Worm (Caenorhabditis elegans) whole organism, L4 larva: ENCODE results near the gene C34E10.12.

ENCODE experiments used
- D1046.2 ChIP-seq: fragments of 200-800 bp; sonication (Bioruptor generic); IDR thresholded peaks from 2 replicates; pipeline ENCODE4 v1.3.6; 2022; ENCODE audit warnings: missing genetic modification characterization, missing compliant biosample characterization
- F26F4.8 ChIP-seq: fragments of 200-800 bp; sonication (Bioruptor generic); conservative IDR thresholded peaks from 2 replicates; pipeline ENCODE4 v1.3.6; 2022; ENCODE audit warnings: missing genetic modification characterization, missing compliant biosample characterization
- F37D6.2 ChIP-seq: sonication (generic microtip); optimal IDR thresholded peaks from 2 replicates; lab custom pipeline; 2016; ENCODE audit warnings: mild to moderate bottlenecking, missing genetic modification characterization, missing compliant biosample characterization
- F49E8.2 ChIP-seq: sonication (generic microtip); optimal IDR thresholded peaks from 2 replicates; lab custom pipeline; 2016; ENCODE audit warnings: missing compliant biosample characterization, mild to moderate bottlenecking, missing genetic modification characterization, borderline replicate concordance
- T26A8.4 ChIP-seq: fragments of 200-800 bp; sonication (Bioruptor generic); IDR thresholded peaks from 2 replicates; pipeline ENCODE4 v1.3.6; 2022; ENCODE audit warnings: missing genetic modification characterization, missing compliant biosample characterization
- Y48G9A.11 ChIP-seq: fragments of 200-800 bp; sonication (Bioruptor generic); IDR thresholded peaks from 2 replicates; pipeline ENCODE4 v1.3.6; 2022; ENCODE audit warnings: missing genetic modification reagents, missing genetic modification characterization, missing compliant biosample characterization
- Y5F2A.4 ChIP-seq: fragments of 200-800 bp; sonication (Bioruptor generic); optimal IDR thresholded peaks from 2 replicates; lab custom pipeline; 2018; ENCODE audit warnings: mild to moderate bottlenecking, missing genetic modification characterization, missing compliant biosample characterization
- Y75B8A.6 ChIP-seq: fragments of 200-800 bp; sonication (Bioruptor generic); IDR thresholded peaks from 2 replicates; pipeline ENCODE4 v1.3.6; 2022; ENCODE audit warnings: missing genetic modification reagents, missing genetic modification characterization, missing compliant biosample characterization
- ZK337.2 ChIP-seq: fragments of 200-800 bp; sonication (Bioruptor generic); IDR thresholded peaks from 2 replicates; pipeline ENCODE4 v1.3.6; 2022; ENCODE audit warnings: missing genetic modification reagents, missing genetic modification characterization, missing compliant biosample characterization
- ZK546.5 ChIP-seq, 2 experiments: sonication (generic microtip); optimal IDR thresholded peaks; 2 replicates each; lab custom pipeline; 2017; ENCODE audit warnings: missing biosample characterization in 2 of 2, missing genetic modification characterization in 2 of 2
- aha-1 ChIP-seq: fragments of 150-350 bp; peaks from one replicate; lab custom pipeline; 2014; ENCODE audit warnings: missing biosample characterization, missing genetic modification characterization
- aly-2 ChIP-seq: sonication (generic microtip); optimal IDR thresholded peaks from 2 replicates; lab custom pipeline; 2018; ENCODE audit warnings: missing biosample characterization, missing genetic modification characterization
- arid-1 ChIP-seq: fragments of 200-800 bp; sonication (Bioruptor generic); conservative IDR thresholded peaks from 2 replicates; pipeline ENCODE4 v1.3.6; 2022; ENCODE audit warnings: missing genetic modification reagents, missing genetic modification characterization, missing compliant biosample characterization
- attf-4 ChIP-seq: sonication (generic microtip); optimal IDR thresholded peaks from 3 replicates; lab custom pipeline; 2017; ENCODE audit warnings: missing biosample characterization, missing genetic modification characterization
- ceh-20 ChIP-seq: fragments of 200-800 bp; sonication (Bioruptor generic); IDR thresholded peaks from 2 replicates; pipeline ENCODE4 v1.3.6; 2022; ENCODE audit warnings: missing genetic modification reagents, missing genetic modification characterization, missing compliant biosample characterization
- ceh-82 ChIP-seq: sonication (generic microtip); optimal IDR thresholded peaks from 2 replicates; lab custom pipeline; 2017; ENCODE audit warnings: missing biosample characterization, missing genetic modification characterization
- ces-1 ChIP-seq: fragments of 150-350 bp; sonication (generic microtip); optimal IDR thresholded peaks from 4 replicates; lab custom pipeline; 2014; ENCODE audit warnings: missing biosample characterization, missing genetic modification reagents, missing genetic modification characterization
- cey-2 ChIP-seq: sonication (generic microtip); optimal IDR thresholded peaks from 3 replicates; lab custom pipeline; 2017; ENCODE audit warnings: missing genetic modification characterization, mild to moderate bottlenecking, missing compliant biosample characterization, antibody characterized with exemption, borderline replicate concordance; ENCODE audit not compliant: insufficient read depth
- ctbp-1 ChIP-seq: fragments of 200-800 bp; sonication (Bioruptor generic); IDR thresholded peaks from 2 replicates; pipeline ENCODE4 v1.3.6; 2022; ENCODE audit warnings: missing genetic modification reagents, missing genetic modification characterization, missing compliant biosample characterization
- daf-12 ChIP-seq: fragments of 150-350 bp; optimal IDR thresholded peaks from 2 replicates; lab custom pipeline; 2014; ENCODE audit warnings: missing biosample characterization, missing genetic modification reagents, missing genetic modification characterization
- daf-19 ChIP-seq: fragments of 200-800 bp; sonication (Bioruptor generic); conservative IDR thresholded peaks from 2 replicates; pipeline ENCODE4 v1.3.6; 2022; ENCODE audit warnings: missing genetic modification characterization, missing compliant biosample characterization
- daf-8 ChIP-seq: fragments of 200-800 bp; sonication (Bioruptor generic); IDR thresholded peaks from 2 replicates; pipeline ENCODE4 v1.3.6; 2022; ENCODE audit warnings: missing genetic modification characterization, missing compliant biosample characterization
- duxl-1 ChIP-seq: sonication (generic microtip); optimal IDR thresholded peaks from 2 replicates; lab custom pipeline; 2016; ENCODE audit warnings: mild to moderate bottlenecking, missing genetic modification characterization, moderate library complexity, missing compliant biosample characterization; ENCODE audit not compliant: poor library complexity
- dve-1 ChIP-seq: sonication (generic microtip); optimal IDR thresholded peaks from 2 replicates; lab custom pipeline; 2017; ENCODE audit warnings: antibody characterized with exemption, mild to moderate bottlenecking, missing genetic modification characterization, missing compliant biosample characterization; ENCODE audit not compliant: insufficient read depth
- fkh-10 ChIP-seq: fragments of 150-350 bp; optimal IDR thresholded peaks from 2 replicates; lab custom pipeline; 2014; ENCODE audit warnings: missing biosample characterization, missing genetic modification reagents, missing genetic modification characterization
- hlh-11 ChIP-seq: fragments of 200-800 bp; sonication (Bioruptor generic); optimal IDR thresholded peaks from 2 replicates; lab custom pipeline; 2018; ENCODE audit warnings: mild to moderate bottlenecking, missing genetic modification characterization, missing compliant biosample characterization
- hlh-30 ChIP-seq: sonication (generic microtip); optimal IDR thresholded peaks from 2 replicates; lab custom pipeline; 2017; ENCODE audit warnings: antibody characterized with exemption, mild to moderate bottlenecking, missing genetic modification characterization, missing compliant biosample characterization; ENCODE audit not compliant: insufficient read depth
- hmg-1.1 ChIP-seq: fragments of 200-800 bp; sonication (Bioruptor generic); IDR thresholded peaks from 2 replicates; pipeline ENCODE4 v1.3.6; 2022; ENCODE audit warnings: missing genetic modification reagents, missing genetic modification characterization, missing compliant biosample characterization
- lin-15B ChIP-seq: fragments of 150-350 bp; sonication (generic microtip); optimal IDR thresholded peaks from 3 replicates; lab custom pipeline; 2014; ENCODE audit warnings: missing biosample characterization, missing genetic modification characterization
- lin-29 ChIP-seq: fragments of 200-800 bp; sonication (Bioruptor generic); IDR thresholded peaks from 2 replicates; pipeline ENCODE4 v1.3.6; 2022; ENCODE audit warnings: missing genetic modification reagents, missing genetic modification characterization, missing compliant biosample characterization
- mdl-1 ChIP-seq, 2 experiments: fragments of 150-350 bp in 1 of 2; sonication (generic microtip) in 1 of 2; optimal IDR thresholded peaks; 2 replicates each; lab custom pipeline; 2014 to 2017; ENCODE audit warnings: missing biosample characterization in 2 of 2, missing genetic modification characterization in 2 of 2
- mep-1 ChIP-seq: fragments of 150-350 bp; sonication (generic microtip); optimal IDR thresholded peaks from 3 replicates; lab custom pipeline; 2014; ENCODE audit warnings: missing biosample characterization, missing genetic modification characterization
- mes-2 ChIP-seq: sonication (generic microtip); optimal IDR thresholded peaks from 2 replicates; lab custom pipeline; 2016; ENCODE audit warnings: missing genotype, mild to moderate bottlenecking, missing genetic modification characterization, missing compliant biosample characterization; ENCODE audit not compliant: poor library complexity, severe bottlenecking
- nhr-25 ChIP-seq: sonication (generic microtip); optimal IDR thresholded peaks from 2 replicates; lab custom pipeline; 2017; ENCODE audit warnings: missing genetic modification characterization, mild to moderate bottlenecking, missing compliant biosample characterization, antibody characterized with exemption, moderate library complexity, borderline replicate concordance; ENCODE audit not compliant: insufficient read depth
- nhr-48 ChIP-seq: sonication (generic microtip); optimal IDR thresholded peaks from 2 replicates; lab custom pipeline; 2016; ENCODE audit warnings: mild to moderate bottlenecking, missing genetic modification characterization, missing compliant biosample characterization
- nhr-76 ChIP-seq: fragments of 150-350 bp; optimal IDR thresholded peaks from 2 replicates; lab custom pipeline; 2014; ENCODE audit warnings: missing biosample characterization, missing genetic modification characterization
- nhr-77 ChIP-seq: fragments of 150-350 bp; optimal IDR thresholded peaks from 2 replicates; lab custom pipeline; 2014; ENCODE audit warnings: missing biosample characterization, missing genetic modification characterization
- saeg-2 ChIP-seq: fragments of 200-800 bp; sonication (Bioruptor generic); IDR thresholded peaks from 2 replicates; pipeline ENCODE4 v1.3.6; 2022; ENCODE audit warnings: missing genetic modification reagents, missing genetic modification characterization, missing compliant biosample characterization
- sdz-12 ChIP-seq: fragments of 200-800 bp; sonication (Bioruptor generic); optimal IDR thresholded peaks from 2 replicates; lab custom pipeline; 2018; ENCODE audit warnings: mild to moderate bottlenecking, missing genetic modification characterization, missing compliant biosample characterization
- snpc-4 ChIP-seq: fragments of 150-350 bp; optimal IDR thresholded peaks from 2 replicates; lab custom pipeline; 2014; ENCODE audit warnings: missing biosample characterization, missing genetic modification characterization
- spr-3 ChIP-seq: fragments of 200-800 bp; sonication (Bioruptor generic); optimal IDR thresholded peaks from 2 replicates; lab custom pipeline; 2018; ENCODE audit warnings: mild to moderate bottlenecking, missing genetic modification characterization, missing compliant biosample characterization
- tag-97 ChIP-seq: fragments of 200-800 bp; sonication (Bioruptor generic); IDR thresholded peaks from 2 replicates; pipeline ENCODE4 v1.3.6; 2022; ENCODE audit warnings: missing genetic modification characterization, missing compliant biosample characterization
- tra-1 ChIP-seq: fragments of 200-800 bp; sonication (Bioruptor generic); IDR thresholded peaks from 2 replicates; pipeline ENCODE4 v1.3.6; 2022; ENCODE audit warnings: missing genetic modification reagents, missing genetic modification characterization, missing compliant biosample characterization
- unc-130 ChIP-seq: sonication (generic microtip); optimal IDR thresholded peaks from 2 replicates; lab custom pipeline; 2016; ENCODE audit warnings: missing genetic modification reagents, missing genetic modification characterization, missing compliant biosample characterization
- unc-62 ChIP-seq, 3 experiments: fragments of 150-350 bp in 1 of 3; sonication (generic microtip); optimal IDR thresholded peaks in 2 of 3; peaks in 1 of 3; 1 replicate in 1 of 3; 2 replicates in 2 of 3; lab custom pipeline; 2014 to 2017; ENCODE audit warnings: missing biosample characterization in 3 of 3, missing genetic modification characterization in 3 of 3, missing genetic modification reagents in 3 of 3, missing genotype in 1 of 3
- zfp-3 ChIP-seq: fragments of 200-800 bp; sonication (Bioruptor generic); conservative IDR thresholded peaks from 2 replicates; pipeline ENCODE4 v1.3.6; 2022; ENCODE audit warnings: missing genetic modification reagents, missing genetic modification characterization, missing compliant biosample characterization
- zip-2 ChIP-seq: fragments of 150-350 bp; optimal IDR thresholded peaks from 2 replicates; lab custom pipeline; 2014; ENCODE audit warnings: missing biosample characterization, missing genetic modification characterization
- ztf-11 ChIP-seq: fragments of 150-350 bp; optimal IDR thresholded peaks from 2 replicates; lab custom pipeline; 2014; ENCODE audit warnings: missing biosample characterization, missing genetic modification characterization
- ztf-7 ChIP-seq: fragments of 150-350 bp; optimal IDR thresholded peaks from 2 replicates; lab custom pipeline; 2014; ENCODE audit warnings: missing biosample characterization, missing genetic modification characterization

C34E10.12 gene

ce11 chrIII:5227831-5228467 lies at the start of gene C34E10.12, which contains the start of the genes C34E10.10 and atp-2 (continued):
- TF ChIP-seq mes-2 (tag; lab: Kevin White, UChicago) (peak; percentile 93), Y5F2A.4 (no peak), fkh-10 (GFP tag; lab: Kevin White, UChicago) (peak; percentile 66), ces-1 (GFP tag; lab: Kevin White, UChicago) (peak; percentile 23), dve-1 (tag; lab: Kevin White, UChicago) (peak; percentile 92), ZK337.2 (no peak), F49E8.2 (tag; lab: Kevin White, UChicago) (no peak), duxl-1 (tag; lab: Kevin White, UChicago) (peak; percentile 11), hmg-1.1 (GFP tag; lab: Robert Waterston, UW) (peak; percentile 69), ceh-82 (tag; lab: Kevin White, UChicago) (no peak), Y75B8A.6 (GFP tag; lab: Robert Waterston, UW) (no peak), nhr-25 (peak; percentile 22), ztf-7 (tag; lab: Kevin White, UChicago) (no peak), daf-12 (no peak), nhr-76 (no peak), hlh-11 (tag; lab: Kevin White, UChicago) (peak; percentile 76), tra-1 (no peak), D1046.2 (GFP tag; lab: Robert Waterston, UW) (no peak), attf-4 (tag; lab: Kevin White, UChicago) (no peak), F37D6.2 (tag; lab: Kevin White, UChicago) (peak; percentile 52), F26F4.8 (GFP tag; lab: Robert Waterston, UW) (no peak), zfp-3 (GFP tag; lab: Robert Waterston, UW) (0 out of 2 replicates have a peak, but pooled peaks have one; percentile 37), mdl-1 (tag; optimal IDR thresholded peaks at IDR 0.05; lab: Kevin White, UChicago) (peak in 1 of 2 experiments; percentile 28), aha-1 (tag; lab: Kevin White, UChicago) (peak; percentile 96), sdz-12 (no peak), unc-130 (GFP tag; lab: Kevin White, UChicago) (peak; percentile 77), zip-2 (tag; lab: Kevin White, UChicago) (no peak), nhr-48 (no peak), aly-2 (tag; lab: Kevin White, UChicago) (no peak), ztf-11 (tag; lab: Kevin White, UChicago) (no peak), snpc-4 (tag; lab: Kevin White, UChicago) (no peak), daf-19 (GFP tag; lab: Robert Waterston, UW) (no peak), T26A8.4 (GFP tag; lab: Robert Waterston, UW) (peak; percentile 60; the same call in 1 of the 2 replicates), spr-3 (GFP tag; lab: Kevin White, UChicago) (no peak), ZK546.5 (tag; optimal IDR thresholded peaks at IDR 0.05; lab: Kevin White, UChicago) (no peak), unc-62 (GFP tag; optimal IDR thresholded peaks at IDR 0.05 in 1 of 2; lab: Kevin White, UChicago) (peak in 1 of 2 experiments; percentile 83), unc-62 (tag; optimal IDR thresholded peaks at IDR 0.05; lab: Kevin White, UChicago) (no peak), arid-1 (GFP tag; lab: Robert Waterston, UW) (peak; percentile 59), cey-2 (no peak), lin-29 (no peak), Y48G9A.11 (GFP tag; lab: Robert Waterston, UW) (no peak), lin-15B (tag; lab: Kevin White, UChicago) (no peak), tag-97 (GFP tag; lab: Robert Waterston, UW) (no peak), mep-1 (peak; percentile 95), hlh-30 (tag; lab: Kevin White, UChicago) (peak; percentile 77), saeg-2 (GFP tag; lab: Robert Waterston, UW) (no peak), daf-8 (GFP tag; lab: Robert Waterston, UW) (no peak), ceh-20 (GFP tag; lab: Robert Waterston, UW) (peak; percentile 47; the same call in 1 of the 2 replicates), nhr-77 (peak; percentile 77), ctbp-1 (no peak)
